Worm (Caenorhabditis elegans) whole organism, dauer: ENCODE measurements around the gene pmp-3.

Source experiments
- unc-62 ChIP-seq: sonication (generic microtip); optimal IDR thresholded peaks from 2 replicates; lab custom pipeline; 2017; ENCODE audit warnings: missing biosample characterization, missing genetic modification reagents, missing genetic modification characterization

The pmp-3 gene

ce11 chrV:14698005-14698404 lies 51.5 kb downstream of the pmp-3 start:
- TF ChIP-seq unc-62 (GFP tag; lab: Kevin White, UChicago) = no peak

- TF ChIP-seq unc-62 (GFP tag; lab: Kevin White, UChicago) = no peak
Observed at ce11 chrV:14698666-14699065, 52.1 kb downstream of the pmp-3 start, which contains the start of gene set-5. Gene set-5 (plus strand): TSS chrV:14698966.
